Fruit fly (Drosophila melanogaster) whole organism, embryonic: Measurements from ENCODE around the gene Cpr65Av.
A peak's percentile ranks its signal among the peaks of the same experiment; 100 is the strongest.

Source experiments
- ATbp ChIP-seq: fragments of 200-800 bp; sonication (Bioruptor generic); optimal IDR thresholded peaks from 2 replicates; lab custom pipeline; 2017; ENCODE audit warnings: missing biosample characterization, mild to moderate bottlenecking, missing genetic modification characterization, missing genetic modification reagents
- Adf1 ChIP-seq: fragments of 200-800 bp; sonication (Bioruptor generic); IDR thresholded peaks from 2 replicates; pipeline ENCODE4 v1.3.6; 2022; ENCODE audit warnings: missing biosample characterization, missing genetic modification characterization
- Atf3 ChIP-seq: fragments of 200-800 bp; sonication (Bioruptor generic); optimal IDR thresholded peaks from 3 replicates; lab custom pipeline; 2016; ENCODE audit warnings: missing biosample characterization, missing genetic modification characterization
- CG10274 ChIP-seq: fragments of 200-800 bp; sonication (Bioruptor generic); optimal IDR thresholded peaks from 3 replicates; lab custom pipeline; 2017; ENCODE audit warnings: missing biosample characterization, mild to moderate bottlenecking, missing genetic modification characterization
- CG11093 ChIP-seq: fragments of 200-800 bp; sonication (Bioruptor generic); IDR thresholded peaks from 3 replicates; pipeline ENCODE4 v1.3.6; 2022; ENCODE audit warnings: missing biosample characterization, missing genetic modification characterization
- CG11696 ChIP-seq: fragments of 200-800 bp; sonication (Bioruptor generic); IDR thresholded peaks from 2 replicates; pipeline ENCODE4 v1.3.6; 2022; ENCODE audit warnings: missing biosample characterization, missing genetic modification characterization
- CG12236 ChIP-seq: fragments of 200-800 bp; sonication (Bioruptor generic); optimal IDR thresholded peaks from 2 replicates; lab custom pipeline; 2016; ENCODE audit warnings: missing biosample characterization, missing genetic modification characterization
- CG14965 ChIP-seq: fragments of 200-800 bp; sonication (Bioruptor generic); optimal IDR thresholded peaks from 2 replicates; lab custom pipeline; 2016; ENCODE audit warnings: missing biosample characterization, missing genetic modification characterization, borderline replicate concordance
- CG15514 ChIP-seq: fragments of 200-800 bp; sonication (Bioruptor generic); optimal IDR thresholded peaks from 3 replicates; lab custom pipeline; 2017; ENCODE audit warnings: missing biosample characterization, missing genetic modification characterization, mild to moderate bottlenecking, moderate library complexity, missing genetic modification reagents
- CG15696 ChIP-seq: fragments of 200-800 bp; sonication (Bioruptor generic); optimal IDR thresholded peaks from 2 replicates; lab custom pipeline; 2019; ENCODE audit warnings: missing biosample characterization, mild to moderate bottlenecking, missing genetic modification characterization, moderate library complexity
- CG16815 ChIP-seq: fragments of 200-800 bp; sonication (Bioruptor generic); optimal IDR thresholded peaks from 3 replicates; lab custom pipeline; 2017; ENCODE audit warnings: missing biosample characterization, mild to moderate bottlenecking, missing genetic modification characterization
- CG17328 ChIP-seq: fragments of 200-800 bp; sonication (Bioruptor generic); IDR thresholded peaks from 2 replicates; pipeline ENCODE4 v1.3.6; 2022; ENCODE audit warnings: missing biosample characterization, missing genetic modification characterization
- CG30020 ChIP-seq: fragments of 200-800 bp; optimal IDR thresholded peaks from 2 replicates; lab custom pipeline; 2019; ENCODE audit warnings: missing biosample characterization, mild to moderate bottlenecking, missing genetic modification characterization, moderate library complexity
- CG3065 ChIP-seq: fragments of 200-800 bp; sonication (Bioruptor generic); optimal IDR thresholded peaks from 2 replicates; lab custom pipeline; 2016; ENCODE audit warnings: missing biosample characterization, missing genetic modification characterization
- CG31365 ChIP-seq: fragments of 200-800 bp; sonication (Bioruptor generic); optimal IDR thresholded peaks from 2 replicates; lab custom pipeline; 2018; ENCODE audit warnings: missing biosample characterization, mild to moderate bottlenecking, missing genetic modification characterization
- CG3407 ChIP-seq: fragments of 200-800 bp; sonication (Bioruptor generic); optimal IDR thresholded peaks from 2 replicates; lab custom pipeline; 2018; ENCODE audit warnings: missing biosample characterization, mild to moderate bottlenecking, missing genetic modification characterization
- CG34224 ChIP-seq: fragments of 200-800 bp; sonication (Bioruptor generic); IDR thresholded peaks from 3 replicates; pipeline ENCODE4 v1.3.6; 2022; ENCODE audit warnings: missing biosample characterization, missing genetic modification characterization; ENCODE audit not compliant: partially characterized antibody
- CG34376 ChIP-seq: fragments of 200-800 bp; sonication (Bioruptor generic); optimal IDR thresholded peaks from 2 replicates; lab custom pipeline; 2018; ENCODE audit warnings: missing biosample characterization, mild to moderate bottlenecking, missing genetic modification characterization
- CG4282 ChIP-seq: fragments of 200-800 bp; sonication (Bioruptor generic); optimal IDR thresholded peaks from 2 replicates; lab custom pipeline; 2016; ENCODE audit warnings: missing biosample characterization, missing genetic modification characterization
- CG43689 ChIP-seq: fragments of 200-800 bp; sonication (Bioruptor generic); IDR thresholded peaks from 2 replicates; pipeline ENCODE4 v1.3.6; 2022; ENCODE audit warnings: missing biosample characterization, missing genetic modification characterization
- CG6854 ChIP-seq: fragments of 200-800 bp; sonication (Bioruptor generic); optimal IDR thresholded peaks from 3 replicates; lab custom pipeline; 2017; ENCODE audit warnings: missing biosample characterization, mild to moderate bottlenecking, missing genetic modification characterization
- CG7745 ChIP-seq: fragments of 200-800 bp; sonication (Bioruptor generic); optimal IDR thresholded peaks from 2 replicates; lab custom pipeline; 2018; ENCODE audit warnings: missing biosample characterization, mild to moderate bottlenecking, missing genetic modification characterization, moderate library complexity
- CG8089 ChIP-seq: fragments of 200-800 bp; sonication (Bioruptor generic); optimal IDR thresholded peaks from 3 replicates; lab custom pipeline; 2016; ENCODE audit warnings: missing biosample characterization, missing genetic modification characterization
- CG8281 ChIP-seq: fragments of 200-800 bp; sonication (Bioruptor generic); optimal IDR thresholded peaks from 2 replicates; lab custom pipeline; 2018; ENCODE audit warnings: missing biosample characterization, mild to moderate bottlenecking, missing genetic modification characterization, moderate library complexity
- CG8290 ChIP-seq, 3 experiments: fragments of 200-800 bp; sonication (Bioruptor generic); optimal IDR thresholded peaks; 2 replicates each; lab custom pipeline; 2016 to 2019; ENCODE audit warnings: missing biosample characterization in 3 of 3, missing genetic modification characterization in 3 of 3, mild to moderate bottlenecking in 2 of 3, moderate library complexity in 1 of 3
- Dbx ChIP-seq: fragments of 200-800 bp; sonication (Bioruptor generic); IDR thresholded peaks from 3 replicates; pipeline ENCODE4 v1.3.6; 2022; ENCODE audit warnings: missing biosample characterization, missing genetic modification characterization
- Lpt ChIP-seq: fragments of >200 bp; optimal IDR thresholded peaks from 2 replicates; lab custom pipeline; 2018; ENCODE audit warnings: missing biosample characterization, missing genetic modification characterization
- Max ChIP-seq: fragments of 200-800 bp; sonication (Bioruptor generic); optimal IDR thresholded peaks from 2 replicates; lab custom pipeline; 2016; ENCODE audit warnings: missing biosample characterization, mild to moderate bottlenecking, missing genetic modification characterization
- Mes4 ChIP-seq: fragments of 200-800 bp; sonication (Bioruptor generic); optimal IDR thresholded peaks from 2 replicates; lab custom pipeline; 2016; ENCODE audit warnings: missing biosample characterization, missing genetic modification characterization
- Myb ChIP-seq: fragments of 200-800 bp; sonication (Bioruptor generic); optimal IDR thresholded peaks from 2 replicates; lab custom pipeline; 2016; ENCODE audit warnings: missing biosample characterization, missing genetic modification characterization
- Oli ChIP-seq: fragments of 200-800 bp; sonication (Bioruptor generic); optimal IDR thresholded peaks from 2 replicates; lab custom pipeline; 2018; ENCODE audit warnings: missing biosample characterization, mild to moderate bottlenecking, missing genetic modification characterization, moderate library complexity
- Sry-δ ChIP-seq: fragments of 200-800 bp; sonication (Bioruptor generic); optimal IDR thresholded peaks from 2 replicates; lab custom pipeline; 2016; ENCODE audit warnings: missing biosample characterization, missing genetic modification characterization
- Tbp ChIP-seq: fragments of >200 bp; optimal IDR thresholded peaks from 2 replicates; lab custom pipeline; 2018; ENCODE audit warnings: missing biosample characterization, missing genetic modification characterization
- chn ChIP-seq: fragments of 200-800 bp; sonication (Bioruptor generic); optimal IDR thresholded peaks from 2 replicates; lab custom pipeline; 2016; ENCODE audit warnings: missing biosample characterization, missing genetic modification characterization
- dati ChIP-seq: fragments of 200-800 bp; sonication (Bioruptor generic); IDR thresholded peaks from 2 replicates; pipeline ENCODE4 v1.3.6; 2022; ENCODE audit warnings: missing biosample characterization, missing genetic modification characterization
- eve ChIP-seq, 2 experiments: fragments of >200 bp; optimal IDR thresholded peaks; 2 replicates each; lab custom pipeline; 2017; ENCODE audit warnings: missing biosample characterization in 2 of 2, missing genetic modification characterization in 2 of 2
- fu2 ChIP-seq: fragments of 200-800 bp; sonication (Bioruptor generic); optimal IDR thresholded peaks from 2 replicates; lab custom pipeline; 2016; ENCODE audit warnings: missing biosample characterization, missing genetic modification characterization
- hbn ChIP-seq: fragments of 200-800 bp; sonication (Bioruptor generic); IDR thresholded peaks from 2 replicates; pipeline ENCODE4 v1.3.6; 2022; ENCODE audit warnings: missing biosample characterization, missing genetic modification characterization; ENCODE audit not compliant: partially characterized antibody
- kay ChIP-seq: fragments of 200-800 bp; sonication (Bioruptor generic); optimal IDR thresholded peaks from 2 replicates; lab custom pipeline; 2016; ENCODE audit warnings: missing biosample characterization, missing genetic modification characterization
- klu ChIP-seq: fragments of 200-800 bp; sonication (Bioruptor generic); IDR thresholded peaks from 2 replicates; pipeline ENCODE4 v1.3.6; 2022; ENCODE audit warnings: missing biosample characterization, missing genetic modification characterization
- nau ChIP-seq: fragments of 200-800 bp; sonication (Bioruptor generic); optimal IDR thresholded peaks from 3 replicates; lab custom pipeline; 2017; ENCODE audit warnings: missing biosample characterization, mild to moderate bottlenecking, missing genetic modification characterization, missing genetic modification reagents
- oc ChIP-seq: fragments of 200-800 bp; sonication (Bioruptor generic); optimal IDR thresholded peaks from 2 replicates; lab custom pipeline; 2018; ENCODE audit warnings: missing biosample characterization, mild to moderate bottlenecking, missing genetic modification characterization, moderate library complexity
- psq ChIP-seq: fragments of 200-800 bp; sonication (Bioruptor generic); optimal IDR thresholded peaks from 2 replicates; lab custom pipeline; 2017; ENCODE audit warnings: missing biosample characterization, missing genetic modification characterization
- sd ChIP-seq: fragments of 200-800 bp; sonication (Bioruptor generic); optimal IDR thresholded peaks from 3 replicates; lab custom pipeline; 2018; ENCODE audit warnings: missing biosample characterization, mild to moderate bottlenecking, missing genetic modification characterization, moderate library complexity
- seq ChIP-seq: fragments of 200-800 bp; sonication (Bioruptor generic); IDR thresholded peaks from 2 replicates; pipeline ENCODE4 v1.3.6; 2022; ENCODE audit warnings: missing biosample characterization, missing genetic modification characterization
- shn ChIP-seq: fragments of 200-800 bp; sonication (Bioruptor generic); optimal IDR thresholded peaks from 3 replicates; lab custom pipeline; 2016; ENCODE audit warnings: missing biosample characterization, missing genetic modification characterization
- zf30C ChIP-seq: fragments of 200-800 bp; sonication (Bioruptor generic); optimal IDR thresholded peaks from 3 replicates; lab custom pipeline; 2018; ENCODE audit warnings: missing biosample characterization, mild to moderate bottlenecking, missing genetic modification characterization
- zfh2 ChIP-seq: fragments of 200-800 bp; sonication (Bioruptor generic); optimal IDR thresholded peaks from 2 replicates; lab custom pipeline; 2016; ENCODE audit warnings: missing biosample characterization, missing genetic modification characterization

The Cpr65Av gene

dm6 chr3L:6188995-6189927 is 49.5 kb upstream of the Cpr65Av start, which contains the start of the genes D19A and CG7386 (continued):
- no peak; the same call in 1 of the 2 replicates for TF ChIP-seq hbn (GFP tag; lab: Robert Waterston, UW)
- TF ChIP-seq dati (GFP tag; lab: Robert Waterston, UW): no peak
- TF ChIP-seq CG8281 (tag; lab: Kevin White, UChicago): no peak
- peak; percentile 50 for TF ChIP-seq shn (GFP tag; lab: Kevin White, UChicago)
- peak; percentile 31 for TF ChIP-seq CG15696 (tag; lab: Kevin White, UChicago)
- peak; percentile 64 for TF ChIP-seq chn (GFP tag; lab: Kevin White, UChicago)
- TF ChIP-seq klu: no peak
- no peak for TF ChIP-seq Tbp (GFP tag; lab: Kevin White, UChicago)
- TF ChIP-seq CG8290 (GFP tag; optimal IDR thresholded peaks at IDR 0.05; lab: Kevin White, UChicago): peak; percentile 4
- TF ChIP-seq CG8290 (tag; optimal IDR thresholded peaks at IDR 0.05; lab: Kevin White, UChicago): peak in 1 of 2 experiments; percentile 86
- peak; percentile 12 for TF ChIP-seq CG16815
- TF ChIP-seq CG12236 (GFP tag; lab: Kevin White, UChicago): no peak
- TF ChIP-seq Atf3 (GFP tag; lab: Kevin White, UChicago): no peak
- TF ChIP-seq kay (GFP tag; lab: Kevin White, UChicago): peak; percentile 5
- peak; percentile 76 for TF ChIP-seq CG15514 (GFP tag; lab: Kevin White, UChicago)
- no peak for TF ChIP-seq Mes4 (GFP tag; lab: Kevin White, UChicago)
- TF ChIP-seq CG11696 (GFP tag; lab: Robert Waterston, UW): peak; percentile 38
- TF ChIP-seq CG34224 (GFP tag; lab: Robert Waterston, UW): no peak; the same call in 2 of the 3 replicates
- TF ChIP-seq Myb (GFP tag; lab: Kevin White, UChicago): peak; percentile 22
- TF ChIP-seq CG6854 (GFP tag; lab: Kevin White, UChicago): no peak
- peak; percentile 9 for TF ChIP-seq fu2 (GFP tag; lab: Kevin White, UChicago)
- no peak for TF ChIP-seq Adf1 (GFP tag; lab: Robert Waterston, UW)
- no peak for TF ChIP-seq Lpt (GFP tag; lab: Kevin White, UChicago)
- peak; percentile 79 for TF ChIP-seq Dbx (GFP tag; lab: Robert Waterston, UW)
- no peak for TF ChIP-seq CG14965 (GFP tag; lab: Kevin White, UChicago)
- TF ChIP-seq CG11093 (GFP tag; lab: Robert Waterston, UW): peak; percentile 53; the same call in 2 of the 3 replicates
- peak; percentile 59 for TF ChIP-seq zfh2 (GFP tag; lab: Kevin White, UChicago)
- TF ChIP-seq CG30020 (tag; lab: Kevin White, UChicago): peak; percentile 29
- peak; percentile 54 for TF ChIP-seq CG17328 (GFP tag; lab: Robert Waterston, UW)
- TF ChIP-seq oc (tag; lab: Kevin White, UChicago): no peak
- peak; percentile 31 for TF ChIP-seq Max (GFP tag; lab: Kevin White, UChicago)
- peak; percentile 22 for TF ChIP-seq Sry-δ
- no peak for TF ChIP-seq CG34376 (GFP tag; lab: Kevin White, UChicago)
- no peak for TF ChIP-seq eve (GFP tag; optimal IDR thresholded peaks at IDR 0.05; lab: Kevin White, UChicago)
- peak; percentile 11 for TF ChIP-seq Oli (tag; lab: Kevin White, UChicago)
- TF ChIP-seq CG31365 (tag; lab: Kevin White, UChicago): no peak
- TF ChIP-seq CG43689: 0 out of 2 replicates have a peak, but pooled peaks have one; percentile 9
- peak; percentile 18 for TF ChIP-seq CG8089
- TF ChIP-seq ATbp (GFP tag; lab: Kevin White, UChicago): no peak
- peak; percentile 41 for TF ChIP-seq CG10274 (GFP tag; lab: Kevin White, UChicago)
- TF ChIP-seq seq (GFP tag; lab: Robert Waterston, UW): no peak
- TF ChIP-seq nau: no peak
- TF ChIP-seq zf30C (GFP tag; lab: Kevin White, UChicago): peak; percentile 87
- no peak for TF ChIP-seq CG3065 (GFP tag; lab: Kevin White, UChicago)
- TF ChIP-seq CG4282: no peak
- TF ChIP-seq psq (GFP tag; lab: Kevin White, UChicago): no peak
- TF ChIP-seq CG7745: no peak
- TF ChIP-seq sd: no peak
- no peak for TF ChIP-seq CG3407 (GFP tag; lab: Kevin White, UChicago)
